Worm (Caenorhabditis elegans) whole organism, L1 larva: ENCODE results near the gene T24E12.10.

Experiments
- blmp-1 ChIP-seq: fragments of 150-350 bp; optimal IDR thresholded peaks from 2 replicates; lab custom pipeline; 2014; ENCODE audit warnings: missing biosample characterization, missing genetic modification characterization
- ceh-82 ChIP-seq, 3 experiments: fragments of 150-350 bp in 1 of 3; sonication (generic microtip) in 2 of 3; optimal IDR thresholded peaks; 2 replicates each; lab custom pipeline; 2014 to 2017; ENCODE audit warnings: missing biosample characterization in 3 of 3, missing genetic modification characterization in 3 of 3
- fos-1 ChIP-seq: fragments of 150-350 bp; optimal IDR thresholded peaks from 2 replicates; lab custom pipeline; 2014; ENCODE audit warnings: missing biosample characterization, missing genetic modification characterization
- nhr-76 ChIP-seq: sonication (generic microtip); optimal IDR thresholded peaks from 2 replicates; lab custom pipeline; 2017; ENCODE audit warnings: missing biosample characterization, missing genetic modification characterization
- snpc-4 ChIP-seq: fragments of 150-350 bp; optimal IDR thresholded peaks from 2 replicates; lab custom pipeline; 2014; ENCODE audit warnings: missing biosample characterization, missing genetic modification characterization

ce11 chrII:3808643-3809042 lies 35.6 kb upstream of the T24E12.10 start:
- TF ChIP-seq nhr-76 (no peak), blmp-1 (tag; lab: Kevin White, UChicago) (no peak), snpc-4 (tag; lab: Kevin White, UChicago) (no peak), fos-1 (tag; lab: Kevin White, UChicago) (no peak), ceh-82 (tag; optimal IDR thresholded peaks at IDR 0.05; lab: Kevin White, UChicago) (no peak)
